Worm (Caenorhabditis elegans) whole organism, mixed stage, embryonic: ENCODE data around the gene Y56A3A.22.

Experiments
- lsy-2 ChIP-seq: fragments of 150-350 bp; optimal IDR thresholded peaks from 2 replicates; lab custom pipeline; 2014; ENCODE audit warnings: missing biosample characterization, missing genetic modification characterization
- pha-4 ChIP-seq: fragments of 150-350 bp; optimal IDR thresholded peaks from 2 replicates; lab custom pipeline; 2018; ENCODE audit warnings: missing biosample characterization, missing genetic modification reagents, missing genetic modification characterization
- unc-39 ChIP-seq: fragments of 150-350 bp; optimal IDR thresholded peaks from 2 replicates; lab custom pipeline; 2014; ENCODE audit warnings: missing biosample characterization, missing genetic modification characterization

- TF ChIP-seq pha-4: no peak
- no peak for TF ChIP-seq unc-39 (tag; lab: Kevin White, UChicago)
- no peak for TF ChIP-seq lsy-2 (tag; lab: Kevin White, UChicago)
These were observed 2.1 kb downstream of the Y56A3A.22 start, which contains the start of gene nft-1 for ce11 chrIII:11923586-11923985.
